Fruit fly (Drosophila melanogaster) Kc167 (cell line): ENCODE results near the gene His3.3B.

Experiments
- Myc ChIP-seq: fragments of >200 bp; optimal IDR thresholded peaks from 2 replicates; lab custom pipeline; 2017; ENCODE audit warnings: missing external identifiers
- Sin3A ChIP-seq: fragments of >200 bp; optimal IDR thresholded peaks from 2 replicates; lab custom pipeline; 2018; ENCODE audit warnings: missing external identifiers
- h ChIP-seq: fragments of >200 bp; optimal IDR thresholded peaks from 3 replicates; lab custom pipeline; 2018; ENCODE audit warnings: missing external identifiers
- insv ChIP-seq: fragments of >200 bp; optimal IDR thresholded peaks from 3 replicates; lab custom pipeline; 2018; ENCODE audit warnings: missing external identifiers
- psq ChIP-seq: fragments of >200 bp; optimal IDR thresholded peaks from 2 replicates; lab custom pipeline; 2017; ENCODE audit warnings: missing external identifiers
- ttk ChIP-seq: sonication (Bioruptor generic); optimal IDR thresholded peaks from 2 replicates; lab custom pipeline; 2017; ENCODE audit warnings: missing external identifiers

His3.3B gene

DNA sequence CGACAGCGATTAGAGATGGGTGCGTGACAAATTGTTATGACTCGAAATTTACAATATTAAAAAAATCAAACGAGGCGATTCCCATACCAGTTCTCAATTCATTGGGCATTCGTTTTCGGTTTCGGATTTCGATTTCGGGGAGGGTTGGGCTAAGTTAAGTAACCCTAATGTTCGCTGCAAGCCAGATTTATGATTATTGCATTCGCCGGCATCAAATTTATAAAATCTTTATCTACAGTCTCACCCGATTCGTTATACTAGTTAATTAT lies 28.5 kb downstream of the His3.3B start:
- no peak for TF ChIP-seq insv (lab: Kevin White, UChicago)
- TF ChIP-seq psq (lab: Kevin White, UChicago), result no peak
- TF ChIP-seq ttk, result no peak
- no peak for TF ChIP-seq h (lab: Kevin White, UChicago)
- TF ChIP-seq Sin3A (lab: Kevin White, UChicago), result no peak
- no peak for TF ChIP-seq Myc (lab: Kevin White, UChicago)

- TF ChIP-seq psq (lab: Kevin White, UChicago) (no peak), Myc (lab: Kevin White, UChicago) (no peak), h (lab: Kevin White, UChicago) (no peak), insv (lab: Kevin White, UChicago) (no peak), Sin3A (lab: Kevin White, UChicago) (no peak), ttk (no peak)
These were observed 29.0 kb downstream of the His3.3B start for dm6 chrX:9127264-9128011.

DNA sequence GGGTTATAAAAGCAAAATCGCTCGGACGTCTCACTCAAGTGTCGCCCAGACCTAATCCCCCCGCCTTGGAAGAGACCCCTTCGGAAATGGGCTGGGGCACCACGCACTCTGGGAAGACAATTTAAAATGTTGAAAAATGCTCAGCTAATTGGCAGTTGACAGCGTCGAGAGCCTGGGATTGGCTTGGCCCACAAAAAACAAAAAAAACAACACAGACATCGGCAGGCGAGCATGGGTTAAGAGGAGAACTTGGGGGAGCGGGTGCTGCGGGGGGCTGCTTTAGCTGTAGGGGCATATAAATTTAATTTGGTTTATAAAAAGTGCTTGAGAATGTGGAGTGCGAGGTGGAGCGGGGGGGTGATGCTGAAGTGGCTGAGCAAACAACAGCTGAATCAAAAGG lies 34.0 kb downstream of the His3.3B start:
- TF ChIP-seq insv (lab: Kevin White, UChicago) (no peak), h (lab: Kevin White, UChicago) (no peak), psq (lab: Kevin White, UChicago) (no peak), ttk (no peak), Sin3A (lab: Kevin White, UChicago) (no peak), Myc (lab: Kevin White, UChicago) (no peak)

DNA sequence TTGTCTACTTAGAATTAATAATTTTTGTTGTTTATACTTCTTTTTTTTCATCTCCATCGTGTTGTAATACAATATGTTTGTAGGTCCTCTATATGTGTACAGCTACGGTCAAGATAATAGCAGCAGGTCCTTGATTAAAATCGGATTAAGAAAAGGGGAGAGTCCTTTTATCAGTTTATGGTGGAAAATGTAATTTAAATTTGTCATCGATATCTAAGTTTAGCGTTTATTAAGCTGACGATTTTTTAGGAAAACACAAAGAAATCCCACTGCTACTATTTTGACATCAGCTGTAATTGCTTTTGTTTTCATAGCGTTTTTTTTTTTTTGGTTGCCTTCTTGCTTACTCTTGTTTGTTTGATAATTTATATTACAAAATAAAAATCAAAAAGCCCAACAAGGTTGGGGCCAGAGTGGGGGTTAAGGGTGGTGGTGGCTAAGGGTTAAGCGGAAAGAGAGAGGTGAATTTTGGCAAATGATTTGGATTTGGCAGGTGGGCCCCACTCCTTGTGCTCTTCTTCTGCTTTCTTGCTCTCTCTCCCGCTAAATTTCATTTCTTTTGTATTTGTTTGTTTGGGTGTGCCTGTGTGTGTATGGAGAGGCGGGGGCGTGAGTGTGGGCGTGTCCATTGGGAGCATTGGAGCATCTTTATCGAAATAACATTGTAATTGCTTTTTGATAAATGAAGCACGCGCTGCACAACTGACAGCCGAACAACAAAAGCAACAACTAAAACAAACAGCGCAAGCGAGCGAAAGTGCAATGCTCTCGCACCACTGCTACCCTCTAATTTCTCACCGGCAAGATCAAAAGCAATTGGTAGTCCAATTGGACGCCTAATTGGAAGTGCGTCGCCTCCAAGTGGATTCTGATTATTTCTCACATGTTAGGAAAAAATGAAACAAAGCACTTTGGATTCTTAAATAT lies 35.4 kb downstream of the His3.3B start:
- TF ChIP-seq ttk (no peak), Sin3A (lab: Kevin White, UChicago) (no peak), psq (lab: Kevin White, UChicago) (no peak), Myc (lab: Kevin White, UChicago) (no peak), insv (lab: Kevin White, UChicago) (no peak), h (lab: Kevin White, UChicago) (no peak)

DNA sequence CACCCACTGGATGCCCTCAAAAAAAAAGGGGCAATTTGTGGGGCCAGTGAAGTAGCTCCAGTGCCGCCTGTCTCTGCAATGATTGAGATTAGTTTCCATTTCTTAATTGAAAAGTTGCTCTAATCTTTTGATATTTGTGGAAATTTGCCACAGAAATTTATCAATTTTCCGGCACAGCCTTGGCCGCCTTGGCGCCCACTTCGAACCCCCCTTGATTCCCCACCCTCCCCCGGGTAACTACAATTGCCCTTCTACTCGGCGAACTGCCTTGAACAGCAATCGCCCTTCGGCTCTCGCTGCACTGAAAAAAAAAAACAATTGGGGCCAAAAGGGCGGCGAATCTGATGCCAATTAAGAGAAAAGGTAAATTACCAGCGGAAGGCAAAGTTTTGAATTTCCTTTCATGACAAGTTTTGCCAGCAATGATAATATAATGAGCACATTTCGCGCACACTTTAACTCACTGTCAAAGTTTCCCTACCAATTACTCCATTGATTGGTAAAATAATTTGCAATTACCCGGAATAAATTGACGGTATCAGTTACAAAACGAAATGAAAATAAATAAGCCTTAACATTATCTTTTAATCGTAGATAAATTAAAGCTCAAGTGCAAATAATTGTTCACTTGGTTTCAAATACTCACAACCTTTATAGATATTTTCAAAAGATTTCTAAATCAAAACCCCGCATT lies 36.7 kb downstream of the His3.3B start:
- TF ChIP-seq psq (lab: Kevin White, UChicago) (no peak), ttk (no peak), Sin3A (lab: Kevin White, UChicago) (no peak), insv (lab: Kevin White, UChicago) (no peak), h (lab: Kevin White, UChicago) (no peak), Myc (lab: Kevin White, UChicago) (no peak)

- no peak for TF ChIP-seq Sin3A (lab: Kevin White, UChicago)
- TF ChIP-seq insv (lab: Kevin White, UChicago), result no peak
- TF ChIP-seq Myc (lab: Kevin White, UChicago), result no peak
These were observed 37.4 kb downstream of the His3.3B start for dm6 chrX:9118961-9119633.

dm6 chrX:9117831-9118230 lies 38.6 kb downstream of the His3.3B start:
- TF ChIP-seq ttk (no peak), psq (lab: Kevin White, UChicago) (no peak), Myc (lab: Kevin White, UChicago) (no peak), Sin3A (lab: Kevin White, UChicago) (no peak), insv (lab: Kevin White, UChicago) (no peak)

DNA sequence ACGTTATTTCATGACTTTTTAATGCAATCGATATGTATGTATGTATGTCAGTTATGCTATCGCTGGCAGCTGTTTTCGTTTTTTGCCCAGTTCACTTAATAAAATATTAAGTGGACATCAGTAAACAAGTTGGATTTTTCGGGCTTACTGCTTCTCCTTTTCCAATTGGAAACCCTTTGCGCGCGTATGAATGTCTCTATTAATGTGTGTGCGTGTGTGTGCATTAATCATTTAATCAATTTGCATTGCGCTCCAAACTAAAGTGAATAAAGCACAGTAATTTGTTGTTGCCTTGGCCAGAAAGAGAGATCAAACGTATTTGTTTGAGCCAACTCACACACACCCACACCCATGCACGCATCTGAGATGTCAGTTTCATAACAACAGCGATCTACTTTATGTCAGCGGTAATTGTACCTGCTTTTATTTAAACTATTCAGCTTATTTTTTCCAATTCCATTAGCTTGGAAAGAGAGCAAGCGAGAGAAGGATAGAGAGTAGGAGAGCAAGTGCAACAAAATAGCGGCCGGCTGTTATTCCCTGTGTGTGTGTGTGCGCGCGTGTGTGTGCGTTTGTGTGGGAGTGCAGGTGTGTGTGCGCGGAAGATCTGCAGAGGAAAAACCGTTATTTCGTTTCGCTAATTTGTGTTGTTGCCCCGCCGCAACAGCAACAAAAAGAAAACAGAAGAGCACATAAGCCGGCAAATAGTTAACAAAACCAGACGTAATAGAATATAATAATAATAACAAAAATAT lies 46.1 kb downstream of the His3.3B start:
- TF ChIP-seq h (lab: Kevin White, UChicago) (no peak), insv (lab: Kevin White, UChicago) (no peak), psq (lab: Kevin White, UChicago) (no peak), Myc (lab: Kevin White, UChicago) (no peak)

- no peak for TF ChIP-seq h (lab: Kevin White, UChicago)
- TF ChIP-seq Myc (lab: Kevin White, UChicago), result no peak
- TF ChIP-seq ttk, result no peak
- no peak for TF ChIP-seq Sin3A (lab: Kevin White, UChicago)
- TF ChIP-seq psq (lab: Kevin White, UChicago), result no peak
- TF ChIP-seq insv (lab: Kevin White, UChicago), result no peak
These were observed 47.2 kb downstream of the His3.3B start for dm6 chrX:9109072-9109844.

- no peak for TF ChIP-seq h (lab: Kevin White, UChicago)
- no peak for TF ChIP-seq insv (lab: Kevin White, UChicago)
- TF ChIP-seq ttk, result no peak
- no peak for TF ChIP-seq Sin3A (lab: Kevin White, UChicago)
- TF ChIP-seq Myc (lab: Kevin White, UChicago), result no peak
- TF ChIP-seq psq (lab: Kevin White, UChicago), result no peak
These were observed 48.1 kb downstream of the His3.3B start, which contains the start of gene AP-1gamma for dm6 chrX:9108387-9108786. AP-1gamma (plus strand) TSS chrX:9108691.
